Worm (Caenorhabditis elegans) whole organism, L4 larva: ENCODE measurements around the gene pdzd-8.

ENCODE experiments used
- D1046.2 ChIP-seq: fragments of 200-800 bp; sonication (Bioruptor generic); IDR thresholded peaks from 2 replicates; pipeline ENCODE4 v1.3.6; 2022; ENCODE audit warnings: missing genetic modification characterization, missing compliant biosample characterization
- R02D3.7 ChIP-seq: fragments of 150-350 bp; sonication (generic microtip); optimal IDR thresholded peaks from 3 replicates; lab custom pipeline; 2014; ENCODE audit warnings: missing biosample characterization, missing genetic modification characterization
- Y105C5A.15 ChIP-seq: fragments of 200-800 bp; sonication (Bioruptor generic); IDR thresholded peaks from 2 replicates; pipeline ENCODE4 v1.3.6; 2022; ENCODE audit warnings: missing genetic modification characterization, missing compliant biosample characterization
- ZK337.2 ChIP-seq: fragments of 200-800 bp; sonication (Bioruptor generic); IDR thresholded peaks from 2 replicates; pipeline ENCODE4 v1.3.6; 2022; ENCODE audit warnings: missing genetic modification reagents, missing genetic modification characterization, missing compliant biosample characterization
- aha-1 ChIP-seq: fragments of 150-350 bp; peaks from one replicate; lab custom pipeline; 2014; ENCODE audit warnings: missing biosample characterization, missing genetic modification characterization
- attf-4 ChIP-seq: sonication (generic microtip); optimal IDR thresholded peaks from 3 replicates; lab custom pipeline; 2017; ENCODE audit warnings: missing biosample characterization, missing genetic modification characterization
- ceh-20 ChIP-seq: fragments of 200-800 bp; sonication (Bioruptor generic); IDR thresholded peaks from 2 replicates; pipeline ENCODE4 v1.3.6; 2022; ENCODE audit warnings: missing genetic modification reagents, missing genetic modification characterization, missing compliant biosample characterization
- ces-1 ChIP-seq: fragments of 150-350 bp; sonication (generic microtip); optimal IDR thresholded peaks from 4 replicates; lab custom pipeline; 2014; ENCODE audit warnings: missing biosample characterization, missing genetic modification reagents, missing genetic modification characterization
- ctbp-1 ChIP-seq: fragments of 200-800 bp; sonication (Bioruptor generic); IDR thresholded peaks from 2 replicates; pipeline ENCODE4 v1.3.6; 2022; ENCODE audit warnings: missing genetic modification reagents, missing genetic modification characterization, missing compliant biosample characterization
- daf-16 ChIP-seq, 3 experiments: sonication (generic microtip); optimal IDR thresholded peaks; 2 replicates each; lab custom pipeline; 2016 to 2017; ENCODE audit warnings: missing genetic modification characterization in 3 of 3, missing genetic modification reagents in 3 of 3, mild to moderate bottlenecking in 2 of 3, missing compliant biosample characterization in 2 of 3, missing biosample characterization in 1 of 3, moderate library complexity in 1 of 3
- dpl-1 ChIP-seq: fragments of 150-350 bp; optimal IDR thresholded peaks from 2 replicates; lab custom pipeline; 2014; ENCODE audit warnings: missing biosample characterization, missing genetic modification reagents, missing genetic modification characterization
- duxl-1 ChIP-seq: sonication (generic microtip); optimal IDR thresholded peaks from 2 replicates; lab custom pipeline; 2016; ENCODE audit warnings: mild to moderate bottlenecking, missing genetic modification characterization, moderate library complexity, missing compliant biosample characterization; ENCODE audit not compliant: poor library complexity
- egl-27 ChIP-seq: sonication (generic microtip); optimal IDR thresholded peaks from 3 replicates; lab custom pipeline; 2017; ENCODE audit warnings: missing biosample characterization, missing genetic modification reagents, missing genetic modification characterization
- egl-43 ChIP-seq: fragments of 200-800 bp; sonication (Bioruptor generic); IDR thresholded peaks from 2 replicates; pipeline ENCODE4 v1.3.6; 2022; ENCODE audit warnings: missing genetic modification reagents, missing genetic modification characterization, missing compliant biosample characterization
- hif-1 ChIP-seq, 2 experiments: sonication (generic microtip); optimal IDR thresholded peaks; 2 replicates each; lab custom pipeline; 2016 to 2017; ENCODE audit warnings: missing compliant biosample characterization in 2 of 2, missing genetic modification characterization in 2 of 2, missing genetic modification reagents in 2 of 2, missing genotype in 2 of 2, mild to moderate bottlenecking in 1 of 2
- hlh-11 ChIP-seq: fragments of 200-800 bp; sonication (Bioruptor generic); optimal IDR thresholded peaks from 2 replicates; lab custom pipeline; 2018; ENCODE audit warnings: mild to moderate bottlenecking, missing genetic modification characterization, missing compliant biosample characterization
- hlh-30 ChIP-seq: sonication (generic microtip); optimal IDR thresholded peaks from 2 replicates; lab custom pipeline; 2017; ENCODE audit warnings: antibody characterized with exemption, mild to moderate bottlenecking, missing genetic modification characterization, missing compliant biosample characterization; ENCODE audit not compliant: insufficient read depth
- jun-1 ChIP-seq: fragments of 150-350 bp; optimal IDR thresholded peaks from 2 replicates; lab custom pipeline; 2014; ENCODE audit warnings: missing biosample characterization, missing genetic modification reagents, missing genetic modification characterization
- lin-13 ChIP-seq: fragments of 150-350 bp; optimal IDR thresholded peaks from 2 replicates; lab custom pipeline; 2014; ENCODE audit warnings: missing biosample characterization, missing genetic modification reagents, missing genetic modification characterization
- lsy-2 ChIP-seq, 2 experiments: fragments of 150-350 bp in 1 of 2; sonication (generic microtip) in 1 of 2; optimal IDR thresholded peaks; 2 replicates each; lab custom pipeline; 2014 to 2017; ENCODE audit warnings: missing biosample characterization in 2 of 2, missing genetic modification characterization in 2 of 2
- mdt-29 ChIP-seq: fragments of 200-800 bp; sonication (Bioruptor generic); IDR thresholded peaks from 2 replicates; pipeline ENCODE4 v1.3.6; 2022; ENCODE audit warnings: missing genetic modification reagents, missing genetic modification characterization, missing compliant biosample characterization
- mxl-3 ChIP-seq: fragments of 200-800 bp; sonication (Bioruptor generic); optimal IDR thresholded peaks from 2 replicates; lab custom pipeline; 2018; ENCODE audit warnings: mild to moderate bottlenecking, missing genetic modification characterization, missing compliant biosample characterization
- nhr-111 ChIP-seq: fragments of 200-800 bp; sonication (Bioruptor generic); optimal IDR thresholded peaks from 2 replicates; lab custom pipeline; 2018; ENCODE audit warnings: mild to moderate bottlenecking, missing genetic modification characterization, missing compliant biosample characterization
- nhr-237 ChIP-seq: sonication (generic microtip); optimal IDR thresholded peaks from 2 replicates; lab custom pipeline; 2017; ENCODE audit warnings: missing biosample characterization, missing genetic modification characterization
- nhr-76 ChIP-seq: fragments of 150-350 bp; optimal IDR thresholded peaks from 2 replicates; lab custom pipeline; 2014; ENCODE audit warnings: missing biosample characterization, missing genetic modification characterization
- nhr-77 ChIP-seq: fragments of 150-350 bp; optimal IDR thresholded peaks from 2 replicates; lab custom pipeline; 2014; ENCODE audit warnings: missing biosample characterization, missing genetic modification characterization
- pha-4 ChIP-seq, 2 experiments: fragments of 150-350 bp in 1 of 2; fragments of 200-800 bp in 1 of 2; sonication (Bioruptor generic) in 1 of 2; IDR thresholded peaks in 1 of 2; optimal IDR thresholded peaks in 1 of 2; 2 replicates each; pipeline versions ENCODE4 v1.3.6 to Lab custom; 2014 to 2022; ENCODE audit warnings: missing genetic modification characterization in 2 of 2, missing genetic modification reagents in 2 of 2, missing biosample characterization in 1 of 2, missing compliant biosample characterization in 1 of 2
- snpc-1.2 ChIP-seq: fragments of 200-800 bp; sonication (Bioruptor generic); IDR thresholded peaks from 2 replicates; pipeline ENCODE4 v1.3.6; 2022; ENCODE audit warnings: missing genetic modification reagents, missing genetic modification characterization, missing compliant biosample characterization
- spr-1 ChIP-seq: sonication (generic microtip); optimal IDR thresholded peaks from 2 replicates; lab custom pipeline; 2016; ENCODE audit warnings: mild to moderate bottlenecking, missing genetic modification characterization, missing compliant biosample characterization
- unc-62 ChIP-seq, 3 experiments: fragments of 150-350 bp in 1 of 3; sonication (generic microtip); optimal IDR thresholded peaks in 2 of 3; peaks in 1 of 3; 1 replicate in 1 of 3; 2 replicates in 2 of 3; lab custom pipeline; 2014 to 2017; ENCODE audit warnings: missing biosample characterization in 3 of 3, missing genetic modification characterization in 3 of 3, missing genetic modification reagents in 3 of 3, missing genotype in 1 of 3
- vab-7 ChIP-seq: fragments of 200-800 bp; sonication (Bioruptor generic); IDR thresholded peaks from 2 replicates; pipeline ENCODE4 v1.3.6; 2022; ENCODE audit warnings: missing genetic modification reagents, missing genetic modification characterization, missing compliant biosample characterization
- zag-1 ChIP-seq: fragments of 150-350 bp; optimal IDR thresholded peaks from 2 replicates; lab custom pipeline; 2014; ENCODE audit warnings: missing biosample characterization, missing genetic modification characterization
- zip-11 ChIP-seq: fragments of 200-800 bp; sonication (Bioruptor generic); IDR thresholded peaks from 2 replicates; pipeline ENCODE4 v1.3.6; 2022; ENCODE audit warnings: missing genetic modification characterization, missing compliant biosample characterization
- ztf-7 ChIP-seq: fragments of 150-350 bp; optimal IDR thresholded peaks from 2 replicates; lab custom pipeline; 2014; ENCODE audit warnings: missing biosample characterization, missing genetic modification characterization

pdzd-8 gene

DNA sequence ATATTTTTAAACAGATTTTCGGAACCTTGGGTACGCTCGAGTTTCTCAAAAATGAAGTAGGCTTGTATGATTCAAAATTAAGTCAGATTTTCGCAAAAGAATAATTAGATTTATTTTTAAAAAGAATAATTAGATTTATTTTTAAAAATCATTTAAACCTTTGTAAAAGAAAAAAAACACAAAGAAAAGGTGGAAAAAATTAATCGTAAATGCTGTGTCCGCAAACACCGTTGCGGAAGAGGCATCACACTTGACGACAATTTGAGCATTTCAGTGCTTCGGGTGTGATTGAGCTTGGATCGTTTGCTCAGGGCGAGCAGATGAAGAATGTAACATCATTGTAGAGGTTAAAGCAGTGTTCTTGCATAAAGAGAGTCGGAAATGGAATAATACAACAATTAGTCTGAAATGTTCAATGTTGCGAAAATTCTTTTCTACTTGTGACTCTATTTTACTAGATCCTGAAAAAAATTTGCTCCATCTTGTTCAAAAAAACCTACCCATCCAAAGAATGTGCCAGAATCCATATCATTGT lies 46.0 kb downstream of the pdzd-8 start:
- TF ChIP-seq R02D3.7 (tag; lab: Kevin White, UChicago): no peak
- no peak for TF ChIP-seq nhr-237
- TF ChIP-seq attf-4 (tag; lab: Kevin White, UChicago): no peak
- TF ChIP-seq unc-62 (GFP tag; optimal IDR thresholded peaks at IDR 0.05 in 1 of 2; lab: Kevin White, UChicago): peak in 1 of 2 experiments; percentile 72
- TF ChIP-seq unc-62 (tag; optimal IDR thresholded peaks at IDR 0.05; lab: Kevin White, UChicago): no peak
- no peak for TF ChIP-seq duxl-1 (tag; lab: Kevin White, UChicago)
- TF ChIP-seq spr-1: no peak
- no peak for TF ChIP-seq ctbp-1 (GFP tag; lab: Robert Waterston, UW)
- no peak for TF ChIP-seq ces-1 (GFP tag; lab: Kevin White, UChicago)
- TF ChIP-seq mxl-3: no peak

DNA sequence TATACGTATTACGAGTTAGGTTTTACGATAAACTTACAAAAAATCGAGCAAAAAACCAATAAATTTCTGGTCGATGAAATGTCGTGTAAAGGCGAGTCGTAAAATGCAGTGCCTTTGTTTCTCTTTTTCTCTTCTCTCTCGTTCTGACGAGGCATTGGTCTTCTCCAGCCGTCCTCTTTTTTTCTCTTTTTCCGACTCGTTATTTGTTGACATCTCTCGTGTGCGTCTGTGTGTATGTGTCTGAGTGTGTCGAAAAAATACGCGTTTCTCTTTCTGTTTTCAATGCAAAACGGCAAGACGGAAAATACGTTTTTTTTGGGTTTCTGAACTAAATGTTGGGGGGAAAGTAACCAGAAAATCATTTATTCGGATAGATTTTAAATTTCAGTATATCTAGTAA lies 57.2 kb downstream of the pdzd-8 start, which contains the start of gene C53D6.6:
Gene C53D6.6, minus strand, starts transcription at position 118 of the 400 bp plus-strand sequence.
- TF ChIP-seq zag-1 (tag; lab: Kevin White, UChicago) (no peak), lsy-2 (tag; optimal IDR thresholded peaks at IDR 0.05; lab: Kevin White, UChicago) (no peak), nhr-76 (tag; lab: Kevin White, UChicago) (no peak), hlh-11 (no peak), ceh-20 (GFP tag; lab: Robert Waterston, UW) (no peak), lin-13 (GFP tag; lab: Kevin White, UChicago) (no peak), ZK337.2 (GFP tag; lab: Robert Waterston, UW) (no peak), dpl-1 (GFP tag; lab: Kevin White, UChicago) (no peak), vab-7 (GFP tag; lab: Robert Waterston, UW) (no peak), mdt-29 (GFP tag; lab: Robert Waterston, UW) (no peak), nhr-77 (tag; lab: Kevin White, UChicago) (no peak), ztf-7 (no peak), egl-43 (no peak), egl-27 (tag; lab: Kevin White, UChicago) (no peak), D1046.2 (GFP tag; lab: Robert Waterston, UW) (no peak), hlh-30 (no peak), snpc-1.2 (GFP tag; lab: Robert Waterston, UW) (no peak), daf-16 (GFP tag; optimal IDR thresholded peaks at IDR 0.05; lab: Kevin White, UChicago) (no peak), daf-16 (tag; optimal IDR thresholded peaks at IDR 0.05; lab: Kevin White, UChicago) (peak; percentile 68), aha-1 (peak; percentile 26), hif-1 (tag; optimal IDR thresholded peaks at IDR 0.05; lab: Kevin White, UChicago) (no peak), zip-11 (GFP tag; lab: Robert Waterston, UW) (no peak), pha-4 (GFP tag; IDR thresholded peaks at IDR 0.05; lab: Robert Waterston, UW) (no peak), pha-4 (tag; optimal IDR thresholded peaks at IDR 0.05; lab: Kevin White, UChicago) (peak; percentile 4), unc-62 (GFP tag; optimal IDR thresholded peaks at IDR 0.05 in 1 of 2; lab: Kevin White, UChicago) (peak in 1 of 2 experiments; percentile 6), unc-62 (tag; optimal IDR thresholded peaks at IDR 0.05; lab: Kevin White, UChicago) (no peak), jun-1 (no peak), nhr-111 (no peak), Y105C5A.15 (GFP tag; lab: Robert Waterston, UW) (no peak)
